Worm (Caenorhabditis elegans) whole organism, L2 larva: ENCODE data around the gene Y17G9A.4.

ENCODE experiments used
- blmp-1 ChIP-seq: sonication (generic microtip); optimal IDR thresholded peaks from 2 replicates; lab custom pipeline; 2017; ENCODE audit warnings: missing genetic modification characterization, mild to moderate bottlenecking, missing compliant biosample characterization, antibody characterized with exemption, moderate library complexity; ENCODE audit not compliant: insufficient read depth
- ceh-82 ChIP-seq: fragments of 150-350 bp; optimal IDR thresholded peaks from 2 replicates; lab custom pipeline; 2014; ENCODE audit warnings: missing biosample characterization, missing genetic modification characterization
- lin-13 ChIP-seq: fragments of 150-350 bp; optimal IDR thresholded peaks from 2 replicates; lab custom pipeline; 2014; ENCODE audit warnings: missing biosample characterization, missing genetic modification reagents, missing genetic modification characterization
- lsy-2 ChIP-seq, 2 experiments: fragments of 150-350 bp in 1 of 2; sonication (generic microtip) in 1 of 2; optimal IDR thresholded peaks; 2 replicates each; lab custom pipeline; 2014 to 2017; ENCODE audit warnings: missing biosample characterization in 2 of 2, missing genetic modification characterization in 2 of 2

- TF ChIP-seq ceh-82 (tag; lab: Kevin White, UChicago) = no peak
- TF ChIP-seq lin-13 (GFP tag; lab: Kevin White, UChicago) = no peak
- TF ChIP-seq lsy-2 (tag; optimal IDR thresholded peaks at IDR 0.05; lab: Kevin White, UChicago) = no peak
- no peak for TF ChIP-seq blmp-1 (tag; lab: Kevin White, UChicago)
Observed at ce11 chrIV:4889613-4890012, 28.3 kb upstream of the Y17G9A.4 start, which contains the start of gene sgnh-1.
